6 fruit fly cellular contexts compared by ENCODE assay signal in genomic region chrX:3861183-3861582, dm6.
TF ChIP-seq lines count a peak whose summit lies in the region.

No protein-coding gene starts in this region.

- TF ChIP-seq CTCF in S2 (optimal IDR thresholded peaks at IDR 0.05; lab: Kevin White, UChicago) = peak; percentile 44 to 57
- no peak for TF ChIP-seq CTCF in whole organism, embryonic (GFP tag; optimal IDR thresholded peaks at IDR 0.05; lab: Kevin White, UChicago)

TF ChIP-seq in whole organism, 6 proteins besides CTCF, POLR2A, EP300 and RAD21:
- TF ChIP-seq CG8478 (optimal IDR thresholded peaks at IDR 0.05; lab: Kevin White, UChicago) (peak; percentile 75), pan (optimal IDR thresholded peaks at IDR 0.05; lab: Kevin White, UChicago) (no peak)

TF ChIP-seq in whole organism, adult, 20 proteins besides CTCF, POLR2A, EP300 and RAD21:
- TF ChIP-seq Clk (GFP tag; optimal IDR thresholded peaks at IDR 0.05; lab: Kevin White, UChicago) (no peak), cic (GFP tag; optimal IDR thresholded peaks at IDR 0.05; lab: Kevin White, UChicago) (peak; percentile 33)

TF ChIP-seq in whole organism, embryonic, 481 proteins besides CTCF, POLR2A, EP300 and RAD21 (continues in another document):
- TF ChIP-seq seq (GFP tag; IDR thresholded peaks at IDR 0.05; lab: Robert Waterston, UW) = 0 out of 2 replicates have a peak, but pooled peaks have one; percentile 20
- TF ChIP-seq Abd-B (GFP tag; optimal IDR thresholded peaks at IDR 0.05; lab: Kevin White, UChicago) = peak; percentile 20
- TF ChIP-seq CG6791 (GFP tag; IDR thresholded peaks at IDR 0.05; lab: Robert Waterston, UW; ENCODE audit: partially characterized antibody) = peak; percentile 34; the same call in 1 of the 3 replicates
- TF ChIP-seq CG14441 (GFP tag; IDR thresholded peaks at IDR 0.05; lab: Robert Waterston, UW) = no peak
- TF ChIP-seq CG12155 (GFP tag; optimal IDR thresholded peaks at IDR 0.05; lab: Kevin White, UChicago) = no peak
- TF ChIP-seq dm (GFP tag; optimal IDR thresholded peaks at IDR 0.05; lab: Kevin White, UChicago) = no peak
- TF ChIP-seq sqz (GFP tag; optimal IDR thresholded peaks at IDR 0.05; lab: Kevin White, UChicago) = no peak
- no peak for TF ChIP-seq Nf-YB (GFP tag; optimal IDR thresholded peaks at IDR 0.05; lab: Kevin White, UChicago)
- peak; percentile 22 for TF ChIP-seq gcm (GFP tag; optimal IDR thresholded peaks at IDR 0.05; lab: Kevin White, UChicago)
- TF ChIP-seq pros (GFP tag; optimal IDR thresholded peaks at IDR 0.05; lab: Kevin White, UChicago) = peak; percentile 82
- TF ChIP-seq CG31224 (GFP tag; IDR thresholded peaks at IDR 0.05; lab: Robert Waterston, UW) = no peak
- TF ChIP-seq CG10321 (GFP tag; IDR thresholded peaks at IDR 0.05; lab: Robert Waterston, UW) = peak; percentile 96
- peak; percentile 5 for TF ChIP-seq CG3163 (GFP tag; optimal IDR thresholded peaks at IDR 0.05; lab: Kevin White, UChicago)
- peak; percentile 74 for TF ChIP-seq CG8290 (GFP tag; optimal IDR thresholded peaks at IDR 0.05; lab: Kevin White, UChicago)
- peak in 1 of 2 experiments; percentile 11 for TF ChIP-seq CG8290 (tag; optimal IDR thresholded peaks at IDR 0.05; lab: Kevin White, UChicago)
- TF ChIP-seq amos (GFP tag; IDR thresholded peaks at IDR 0.05; lab: Robert Waterston, UW; ENCODE audit: partially characterized antibody) = peak; percentile 19; the same call in 1 of the 2 replicates
- TF ChIP-seq cad (GFP tag; optimal IDR thresholded peaks at IDR 0.05; lab: Kevin White, UChicago) = no peak
- peak; percentile 98 for TF ChIP-seq CG8478 (optimal IDR thresholded peaks at IDR 0.05; lab: Kevin White, UChicago)
- TF ChIP-seq Dp (GFP tag; optimal IDR thresholded peaks at IDR 0.05; lab: Kevin White, UChicago) = no peak
- peak; percentile 82 for TF ChIP-seq Med (GFP tag; lab: Kevin White, UChicago)
- TF ChIP-seq Ets97D (GFP tag; optimal IDR thresholded peaks at IDR 0.05; lab: Kevin White, UChicago) = no peak
- TF ChIP-seq Six4 (GFP tag; optimal IDR thresholded peaks at IDR 0.05; lab: Kevin White, UChicago) = no peak
- TF ChIP-seq YL-1 (GFP tag; optimal IDR thresholded peaks at IDR 0.05; lab: Kevin White, UChicago) = no peak
- TF ChIP-seq cato (GFP tag; optimal IDR thresholded peaks at IDR 0.05; lab: Kevin White, UChicago; ENCODE audit: borderline replicate concordance) = no peak
- peak; percentile 42 for TF ChIP-seq sens (GFP tag; lab: Kevin White, UChicago)
- TF ChIP-seq chinmo (GFP tag; IDR thresholded peaks at IDR 0.05; lab: Robert Waterston, UW; ENCODE audit: partially characterized antibody) = peak; percentile 62; the same call in 1 of the 4 replicates
- TF ChIP-seq CG17186 (GFP tag; optimal IDR thresholded peaks at IDR 0.05; lab: Kevin White, UChicago) = no peak
- TF ChIP-seq CG5245 (GFP tag; optimal IDR thresholded peaks at IDR 0.05; lab: Kevin White, UChicago) = no peak

TF ChIP-seq in whole organism, prepupa, 60 proteins besides CTCF, POLR2A, EP300 and RAD21:
- TF ChIP-seq Eip78C (GFP tag; lab: Kevin White, UChicago) (peak; percentile 20), CG8632 (GFP tag; optimal IDR thresholded peaks at IDR 0.05; lab: Kevin White, UChicago) (no peak), dac (GFP tag; optimal IDR thresholded peaks at IDR 0.05; lab: Kevin White, UChicago) (no peak), CG4318 (GFP tag; optimal IDR thresholded peaks at IDR 0.05; lab: Kevin White, UChicago) (no peak)

TF ChIP-seq in whole organism, wandering third instar larva, 38 proteins besides CTCF, POLR2A, EP300 and RAD21:
- TF ChIP-seq Dif (GFP tag; optimal IDR thresholded peaks at IDR 0.05; lab: Kevin White, UChicago; ENCODE audit: partially characterized antibody) (peak; percentile 23), Hr83 (GFP tag; optimal IDR thresholded peaks at IDR 0.05; lab: Kevin White, UChicago; ENCODE audit: poor library complexity, severe bottlenecking) (peak; percentile 42), N (GFP tag; optimal IDR thresholded peaks at IDR 0.05; lab: Kevin White, UChicago) (no peak)
